Fruit fly (Drosophila melanogaster): ENCODE measurements around the gene CG8814.
A peak's percentile ranks its signal among the peaks of the same experiment; 100 is the strongest.

Gene CG8814

DNA sequence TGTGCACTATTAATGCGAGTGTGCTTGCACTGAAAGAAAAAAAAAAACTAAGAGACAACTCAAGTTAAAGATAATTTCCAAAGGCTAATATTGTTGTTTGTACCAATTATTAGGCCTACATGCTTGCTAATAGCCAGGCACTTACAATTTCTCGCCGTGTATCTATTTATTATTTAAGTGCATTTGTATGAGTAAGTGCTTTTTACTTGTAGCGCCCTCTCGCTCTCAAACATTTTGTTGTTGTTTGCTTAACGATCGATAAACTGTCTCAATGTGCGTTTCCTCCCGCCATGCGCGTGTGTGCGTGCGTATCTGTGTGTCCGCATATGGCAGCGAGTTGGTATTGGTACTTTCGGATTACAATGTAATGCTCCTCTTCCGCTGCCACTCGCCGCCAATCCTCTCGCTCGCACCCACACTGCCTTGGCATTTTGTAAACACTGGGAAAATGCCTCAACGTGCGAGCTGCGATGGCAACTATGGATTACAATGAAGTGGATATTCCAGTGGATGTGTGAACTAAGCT is 22.4 kb downstream of the CG8814 start:
- TF ChIP-seq cic (GFP tag; optimal IDR thresholded peaks at IDR 0.05) (no peak), CG14711 (tag; optimal IDR thresholded peaks at IDR 0.05) (peak; percentile 8), tj (GFP tag; optimal IDR thresholded peaks at IDR 0.05) (peak; percentile 7), kay (GFP tag; ENCODE audit: borderline replicate concordance) (no peak), Hr96 (GFP tag; optimal IDR thresholded peaks at IDR 0.05) (no peak), Crg-1 (GFP tag; optimal IDR thresholded peaks at IDR 0.05) (no peak), toe (GFP tag; optimal IDR thresholded peaks at IDR 0.05) (no peak), CG11617 (GFP tag; optimal IDR thresholded peaks at IDR 0.05) (peak; percentile 9), bab1 (GFP tag; optimal IDR thresholded peaks at IDR 0.05) (no peak), CG7101 (tag; optimal IDR thresholded peaks at IDR 0.05) (peak; percentile 44), CG7045 (GFP tag; optimal IDR thresholded peaks at IDR 0.05) (peak; percentile 50), ovo (GFP tag; optimal IDR thresholded peaks at IDR 0.05) (no peak), CG5204 (GFP tag; optimal IDR thresholded peaks at IDR 0.05) (no peak), cnc (optimal IDR thresholded peaks at IDR 0.05) (no peak), CG33017 (tag; optimal IDR thresholded peaks at IDR 0.05) (peak; percentile 56)

DNA sequence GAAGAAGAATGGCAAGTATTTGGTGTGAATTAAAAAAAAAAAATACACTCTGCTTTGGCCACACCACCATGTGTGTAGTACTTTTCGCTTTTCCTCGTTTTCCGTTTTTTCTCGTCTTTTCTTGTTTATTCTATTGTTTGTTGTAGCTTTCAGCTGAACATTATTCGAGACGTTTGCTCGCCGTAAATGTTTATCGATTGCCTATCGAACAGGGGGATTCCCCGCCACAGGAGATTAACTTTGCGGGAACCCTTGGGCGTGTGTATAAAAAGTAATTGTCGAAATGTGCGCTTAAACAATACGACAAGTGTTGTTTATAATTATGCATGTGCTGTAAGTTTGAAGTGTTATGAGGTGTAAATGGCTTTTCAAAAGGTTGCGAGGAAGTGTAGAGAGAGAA is 23.0 kb downstream of the CG8814 start:
- TF ChIP-seq toe (GFP tag; optimal IDR thresholded peaks at IDR 0.05) (no peak), Mnt (GFP tag; optimal IDR thresholded peaks at IDR 0.05) (no peak), CG33017 (tag; optimal IDR thresholded peaks at IDR 0.05) (no peak), Hr96 (GFP tag; optimal IDR thresholded peaks at IDR 0.05) (no peak), CG7045 (GFP tag; optimal IDR thresholded peaks at IDR 0.05) (no peak), Crg-1 (GFP tag; optimal IDR thresholded peaks at IDR 0.05) (no peak), CG1620 (GFP tag; optimal IDR thresholded peaks at IDR 0.05) (no peak), Clk (GFP tag; optimal IDR thresholded peaks at IDR 0.05) (no peak)

DNA sequence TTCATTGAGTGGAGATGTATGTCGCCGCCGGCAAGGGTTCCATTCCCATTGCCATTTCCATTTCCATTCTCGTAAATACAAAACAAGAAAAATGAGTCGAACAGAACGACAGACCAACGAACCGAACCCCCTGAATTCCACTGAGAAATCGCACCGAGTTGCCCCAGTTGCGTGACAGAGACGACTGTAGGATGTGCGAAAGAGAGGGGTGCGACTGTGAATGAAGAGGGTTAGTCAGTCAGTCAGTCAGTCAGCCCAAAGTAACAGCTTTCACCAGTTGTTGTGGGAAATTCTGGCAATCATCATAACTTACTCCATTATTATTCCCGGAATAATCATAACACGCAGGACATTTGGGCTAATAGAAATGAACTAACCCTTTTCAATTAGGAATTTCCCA is 23.6 kb downstream of the CG8814 start:
- TF ChIP-seq toe (GFP tag; optimal IDR thresholded peaks at IDR 0.05) (no peak), cnc (optimal IDR thresholded peaks at IDR 0.05) (no peak), CG1620 (GFP tag; optimal IDR thresholded peaks at IDR 0.05) (no peak), ovo (GFP tag; optimal IDR thresholded peaks at IDR 0.05) (no peak), Mnt (GFP tag; optimal IDR thresholded peaks at IDR 0.05) (no peak), bab1 (GFP tag; optimal IDR thresholded peaks at IDR 0.05) (no peak), tj (GFP tag; optimal IDR thresholded peaks at IDR 0.05) (no peak), kay (GFP tag; ENCODE audit: borderline replicate concordance) (no peak), Clk (GFP tag; optimal IDR thresholded peaks at IDR 0.05) (no peak), CG11617 (GFP tag; optimal IDR thresholded peaks at IDR 0.05) (no peak)

DNA sequence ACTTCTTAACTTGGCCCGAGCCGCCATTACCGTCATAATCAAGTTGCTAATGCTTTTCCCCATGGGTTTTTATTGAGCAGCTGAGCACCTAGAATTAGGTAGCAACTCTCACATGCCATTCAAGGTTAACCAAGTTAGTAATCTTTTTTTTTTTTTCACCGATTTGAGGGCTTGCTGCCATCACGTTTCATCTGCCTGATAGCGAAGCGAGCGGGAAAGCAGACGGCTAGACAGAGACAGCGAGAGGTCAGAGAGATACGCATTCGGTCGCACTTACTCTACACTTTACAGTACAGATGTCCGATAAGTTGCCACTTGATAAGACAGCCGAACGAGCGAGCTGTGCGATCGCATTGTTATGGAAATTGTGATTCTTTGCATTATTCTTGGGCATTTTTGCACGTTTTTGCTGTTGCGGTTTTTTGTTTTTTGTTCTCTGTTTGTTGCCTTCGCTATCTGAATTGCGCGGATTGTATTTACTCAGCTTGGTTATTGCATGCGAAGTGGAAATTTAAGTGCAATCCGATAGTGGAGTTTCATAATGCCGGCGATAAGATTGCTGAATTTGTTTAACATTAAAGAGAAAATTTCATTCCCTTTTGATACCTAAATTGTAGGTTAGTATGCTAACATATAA is 25.8 kb downstream of the CG8814 start:
- no peak for TF ChIP-seq Hr96 (GFP tag; optimal IDR thresholded peaks at IDR 0.05)
- TF ChIP-seq cic (GFP tag; optimal IDR thresholded peaks at IDR 0.05) = peak; percentile 62
- TF ChIP-seq bab1 (GFP tag; optimal IDR thresholded peaks at IDR 0.05) = no peak
- TF ChIP-seq kay (GFP tag; ENCODE audit: borderline replicate concordance) = no peak
- TF ChIP-seq ovo (GFP tag; optimal IDR thresholded peaks at IDR 0.05) = no peak
- no peak for TF ChIP-seq CG7101 (tag; optimal IDR thresholded peaks at IDR 0.05)
- no peak for TF ChIP-seq CG11617 (GFP tag; optimal IDR thresholded peaks at IDR 0.05)
- no peak for TF ChIP-seq cnc (optimal IDR thresholded peaks at IDR 0.05)
- no peak for TF ChIP-seq CG14711 (tag; optimal IDR thresholded peaks at IDR 0.05)
- TF ChIP-seq tj (GFP tag; optimal IDR thresholded peaks at IDR 0.05) = peak; percentile 84
- no peak for TF ChIP-seq CG7045 (GFP tag; optimal IDR thresholded peaks at IDR 0.05)
- TF ChIP-seq CG12768 (GFP tag; optimal IDR thresholded peaks at IDR 0.05) = peak; percentile 31
- no peak for TF ChIP-seq CG5204 (GFP tag; optimal IDR thresholded peaks at IDR 0.05)
- TF ChIP-seq Mnt (GFP tag; optimal IDR thresholded peaks at IDR 0.05) = peak; percentile 3
- no peak for TF ChIP-seq CG1620 (GFP tag; optimal IDR thresholded peaks at IDR 0.05)
- no peak for TF ChIP-seq Crg-1 (GFP tag; optimal IDR thresholded peaks at IDR 0.05)
- TF ChIP-seq Clk (GFP tag; optimal IDR thresholded peaks at IDR 0.05) = peak; percentile 3
- no peak for TF ChIP-seq CG33017 (tag; optimal IDR thresholded peaks at IDR 0.05)
- no peak for TF ChIP-seq pad (GFP tag; optimal IDR thresholded peaks at IDR 0.05)
- no peak for TF ChIP-seq toe (GFP tag; optimal IDR thresholded peaks at IDR 0.05)

DNA sequence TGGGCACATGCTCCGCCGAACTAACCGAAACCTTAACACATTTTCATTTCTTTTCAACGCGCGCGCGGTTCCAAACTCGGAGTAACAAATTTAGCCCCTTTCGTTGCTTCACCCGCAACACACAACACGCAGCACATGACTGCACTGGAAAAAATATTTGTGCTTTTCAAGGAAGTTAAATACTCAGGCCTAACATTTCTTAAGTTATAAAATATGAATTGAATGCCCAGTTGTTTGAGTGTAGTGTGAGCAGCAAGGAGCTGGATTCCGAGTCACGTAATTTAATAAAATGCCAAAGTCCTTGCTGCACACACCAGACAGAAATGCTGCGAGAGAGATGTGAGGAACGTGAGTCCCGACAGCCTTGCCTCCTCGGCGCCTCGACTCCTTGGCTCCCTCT is 26.8 kb downstream of the CG8814 start:
- no peak for TF ChIP-seq CG1620 (GFP tag; optimal IDR thresholded peaks at IDR 0.05)

DNA sequence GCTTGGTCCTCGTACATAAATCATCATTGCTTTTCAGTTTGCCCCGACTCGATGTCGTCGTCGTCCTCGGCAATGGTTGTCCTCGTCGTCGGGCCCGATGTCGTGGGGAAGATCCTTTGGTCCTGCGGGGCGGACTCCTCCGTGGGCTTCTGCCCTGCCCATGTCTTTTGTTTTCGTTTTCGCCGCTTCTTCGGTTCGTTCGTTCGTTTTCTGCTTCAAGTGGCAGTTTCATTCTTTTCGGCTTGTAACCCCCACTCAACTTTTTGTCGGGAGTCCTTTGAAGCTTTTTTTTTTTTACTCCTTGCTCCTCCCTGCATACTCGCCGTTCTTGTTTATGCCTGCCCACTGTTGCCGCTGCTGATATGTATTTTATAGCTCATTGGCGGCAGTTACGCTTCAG is 29.0 kb downstream of the CG8814 start:
- no peak for TF ChIP-seq CG7045 (GFP tag; optimal IDR thresholded peaks at IDR 0.05)
- TF ChIP-seq cic (GFP tag; optimal IDR thresholded peaks at IDR 0.05) = no peak
- no peak for TF ChIP-seq Clk (GFP tag; optimal IDR thresholded peaks at IDR 0.05)
- TF ChIP-seq CG14711 (tag; optimal IDR thresholded peaks at IDR 0.05) = no peak

DNA sequence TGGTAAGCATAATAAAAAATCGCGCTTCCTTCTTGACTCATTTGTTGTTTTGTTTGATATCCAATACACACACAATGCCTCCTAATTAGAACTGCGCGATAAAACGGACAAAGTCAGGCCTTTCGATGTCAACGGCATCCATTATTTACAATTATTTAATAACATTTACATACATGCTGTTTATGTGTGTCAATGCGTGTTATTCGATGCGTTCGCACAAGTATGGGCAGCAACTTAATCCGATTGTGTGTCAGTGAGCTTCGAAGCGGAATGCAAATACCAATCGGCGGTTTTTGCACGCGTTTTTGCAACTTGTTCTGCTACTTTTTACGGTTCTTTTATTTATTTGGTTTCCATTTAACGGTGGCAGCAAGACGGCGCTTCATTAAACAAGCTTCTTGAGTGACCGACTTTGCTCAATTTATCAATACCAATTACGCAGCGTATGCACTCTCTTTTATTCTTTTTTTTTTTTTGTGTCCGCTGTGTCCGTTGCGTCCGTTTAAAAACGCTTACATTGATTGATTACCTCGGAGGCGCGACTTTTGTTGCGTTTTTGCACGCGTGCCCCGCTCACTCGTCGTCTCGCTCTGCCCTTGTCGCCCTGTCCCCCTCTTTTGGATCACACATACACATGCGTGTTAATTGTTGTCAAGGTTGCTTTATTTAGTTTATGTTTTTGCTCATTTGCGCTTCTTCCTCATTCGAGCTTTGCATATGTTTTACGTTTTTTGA is 29.8 kb downstream of the CG8814 start:
- TF ChIP-seq toe (GFP tag; optimal IDR thresholded peaks at IDR 0.05) (no peak), ovo (GFP tag; optimal IDR thresholded peaks at IDR 0.05) (peak; percentile 11), CG33017 (tag; optimal IDR thresholded peaks at IDR 0.05) (no peak), tj (GFP tag; optimal IDR thresholded peaks at IDR 0.05) (peak; percentile 93), kay (GFP tag; ENCODE audit: borderline replicate concordance) (no peak), CG11617 (GFP tag; optimal IDR thresholded peaks at IDR 0.05) (no peak)
